Fruit fly (Drosophila melanogaster) whole organism, embryonic: Measurements from ENCODE around the gene CG42674.

Experiments used
- ATbp ChIP-seq: fragments of 200-800 bp; sonication (Bioruptor generic); optimal IDR thresholded peaks from 2 replicates; lab custom pipeline; 2017; ENCODE audit warnings: missing biosample characterization, mild to moderate bottlenecking, missing genetic modification characterization, missing genetic modification reagents
- B-H1 ChIP-seq: fragments of 200-800 bp; sonication (Bioruptor generic); IDR thresholded peaks from 3 replicates; pipeline ENCODE4 v1.3.6; 2022; ENCODE audit warnings: missing biosample characterization, missing genetic modification characterization
- Blimp-1 ChIP-seq: fragments of 200-800 bp; sonication (Bioruptor generic); optimal IDR thresholded peaks from 3 replicates; lab custom pipeline; 2018; ENCODE audit warnings: missing biosample characterization, missing genetic modification characterization, mild to moderate bottlenecking, moderate library complexity, missing genetic modification reagents
- C15 ChIP-seq: fragments of 200-800 bp; sonication (Bioruptor generic); IDR thresholded peaks from 3 replicates; pipeline ENCODE4 v1.3.6; 2022; ENCODE audit warnings: missing biosample characterization, missing genetic modification characterization
- CG10147 ChIP-seq: fragments of 200-800 bp; sonication (Bioruptor generic); optimal IDR thresholded peaks from 2 replicates; lab custom pipeline; 2019; ENCODE audit warnings: missing biosample characterization, mild to moderate bottlenecking, missing genetic modification characterization, moderate library complexity
- CG10431 ChIP-seq: fragments of 200-800 bp; sonication (Bioruptor generic); optimal IDR thresholded peaks from 3 replicates; lab custom pipeline; 2018; ENCODE audit warnings: missing biosample characterization, mild to moderate bottlenecking, missing genetic modification characterization
- CG11695 ChIP-seq: fragments of 200-800 bp; sonication (Bioruptor generic); IDR thresholded peaks from 3 replicates; pipeline ENCODE4 v1.3.6; 2022; ENCODE audit warnings: missing biosample characterization, missing genetic modification characterization
- CG12942 ChIP-seq: fragments of 200-800 bp; sonication (Bioruptor generic); optimal IDR thresholded peaks from 3 replicates; lab custom pipeline; 2016; ENCODE audit warnings: missing biosample characterization, missing genetic modification characterization
- CG14710 ChIP-seq: fragments of 200-800 bp; sonication (Bioruptor generic); optimal IDR thresholded peaks from 3 replicates; lab custom pipeline; 2019; ENCODE audit warnings: missing biosample characterization, mild to moderate bottlenecking, missing genetic modification characterization, moderate library complexity
- CG1603 ChIP-seq: fragments of 200-800 bp; sonication (Bioruptor generic); optimal IDR thresholded peaks from 2 replicates; lab custom pipeline; 2019; ENCODE audit warnings: missing biosample characterization, mild to moderate bottlenecking, missing genetic modification characterization, moderate library complexity
- CG17361 ChIP-seq: fragments of 200-800 bp; sonication (Bioruptor generic); IDR thresholded peaks from 3 replicates; pipeline ENCODE4 v1.3.6; 2022; ENCODE audit warnings: missing biosample characterization, missing genetic modification characterization
- CG2129 ChIP-seq: fragments of 200-800 bp; sonication (Bioruptor generic); IDR thresholded peaks from 2 replicates; pipeline ENCODE4 v1.3.6; 2022; ENCODE audit warnings: missing biosample characterization, missing genetic modification characterization; ENCODE audit not compliant: partially characterized antibody
- CG30431 ChIP-seq: fragments of 200-800 bp; sonication (Bioruptor generic); optimal IDR thresholded peaks from 2 replicates; lab custom pipeline; 2017; ENCODE audit warnings: missing biosample characterization, missing genetic modification characterization
- CG4820 ChIP-seq: fragments of 200-800 bp; sonication (Bioruptor generic); optimal IDR thresholded peaks from 3 replicates; lab custom pipeline; 2016; ENCODE audit warnings: missing biosample characterization, missing genetic modification characterization
- CG5180 ChIP-seq: fragments of 200-800 bp; sonication (Bioruptor generic); optimal IDR thresholded peaks from 3 replicates; lab custom pipeline; 2017; ENCODE audit warnings: missing biosample characterization, missing genetic modification characterization, mild to moderate bottlenecking, moderate library complexity, missing genetic modification reagents
- CG6254 ChIP-seq: fragments of 200-800 bp; sonication (Bioruptor generic); optimal IDR thresholded peaks from 3 replicates; lab custom pipeline; 2017; ENCODE audit warnings: mild to moderate bottlenecking, missing biosample characterization, missing genetic modification reagents, missing genetic modification characterization
- CG9437 ChIP-seq: fragments of 200-800 bp; sonication (Bioruptor generic); optimal IDR thresholded peaks from 2 replicates; lab custom pipeline; 2018; ENCODE audit warnings: missing biosample characterization, mild to moderate bottlenecking, missing genetic modification characterization
- CG9797 ChIP-seq: fragments of 200-800 bp; sonication (Bioruptor generic); optimal IDR thresholded peaks from 3 replicates; lab custom pipeline; 2018; ENCODE audit warnings: missing biosample characterization, mild to moderate bottlenecking, missing genetic modification characterization
- CG9817 ChIP-seq: fragments of 200-800 bp; sonication (Bioruptor generic); optimal IDR thresholded peaks from 2 replicates; lab custom pipeline; 2018; ENCODE audit warnings: missing biosample characterization, mild to moderate bottlenecking, missing genetic modification characterization, moderate library complexity
- CTCF ChIP-seq: fragments of 200-800 bp; sonication (Bioruptor generic); optimal IDR thresholded peaks from 2 replicates; lab custom pipeline; 2017; ENCODE audit warnings: missing biosample characterization, mild to moderate bottlenecking, missing genetic modification characterization, moderate library complexity
- Camta ChIP-seq: fragments of 200-800 bp; sonication (Bioruptor generic); optimal IDR thresholded peaks from 2 replicates; lab custom pipeline; 2016; ENCODE audit warnings: missing biosample characterization, missing genetic modification characterization
- Gsc ChIP-seq: fragments of 200-800 bp; sonication (Bioruptor generic); IDR thresholded peaks from 2 replicates; pipeline ENCODE4 v1.3.6; 2022; ENCODE audit warnings: missing biosample characterization, missing genetic modification characterization
- MTF-1 ChIP-seq: fragments of 200-800 bp; sonication (Bioruptor generic); optimal IDR thresholded peaks from 2 replicates; lab custom pipeline; 2018; ENCODE audit warnings: missing biosample characterization, mild to moderate bottlenecking, missing genetic modification characterization, borderline replicate concordance
- Pdp1 ChIP-seq, 2 experiments: fragments of 200-800 bp; sonication (Bioruptor generic); optimal IDR thresholded peaks; 3 replicates each; lab custom pipeline; 2016; ENCODE audit warnings: missing biosample characterization in 2 of 2, missing genetic modification characterization in 2 of 2, mild to moderate bottlenecking in 1 of 2, moderate library complexity in 1 of 2
- bbx ChIP-seq: fragments of 200-800 bp; sonication (Bioruptor generic); IDR thresholded peaks from 2 replicates; pipeline ENCODE4 v1.3.6; 2022; ENCODE audit warnings: missing biosample characterization, missing genetic modification characterization; ENCODE audit not compliant: partially characterized antibody
- br ChIP-seq: fragments of >200 bp; optimal IDR thresholded peaks from 2 replicates; lab custom pipeline; 2017
- chm ChIP-seq: fragments of 200-800 bp; sonication (Bioruptor generic); IDR thresholded peaks from 2 replicates; pipeline ENCODE4 v1.3.6; 2022; ENCODE audit warnings: missing biosample characterization, missing genetic modification characterization
- corto ChIP-seq: fragments of 200-800 bp; sonication (Bioruptor generic); optimal IDR thresholded peaks from 2 replicates; lab custom pipeline; 2016; ENCODE audit warnings: missing biosample characterization, mild to moderate bottlenecking, missing genetic modification characterization, moderate library complexity
- crc ChIP-seq: fragments of 200-800 bp; sonication (Bioruptor generic); optimal IDR thresholded peaks from 2 replicates; lab custom pipeline; 2016; ENCODE audit warnings: missing biosample characterization, missing genetic modification characterization
- dmrt99B ChIP-seq: fragments of 200-800 bp; sonication (Bioruptor generic); optimal IDR thresholded peaks from 2 replicates; lab custom pipeline; 2018; ENCODE audit warnings: missing biosample characterization, mild to moderate bottlenecking, missing genetic modification characterization, moderate library complexity
- emc ChIP-seq: fragments of 200-800 bp; sonication (Bioruptor generic); optimal IDR thresholded peaks from 2 replicates; lab custom pipeline; 2016; ENCODE audit warnings: missing biosample characterization, missing genetic modification characterization
- en ChIP-seq: fragments of 200-800 bp; sonication (Bioruptor generic); optimal IDR thresholded peaks from 2 replicates; lab custom pipeline; 2016; ENCODE audit warnings: missing biosample characterization, missing genetic modification characterization
- exex ChIP-seq: fragments of 200-800 bp; sonication (Bioruptor generic); optimal IDR thresholded peaks from 4 replicates; lab custom pipeline; 2018; ENCODE audit warnings: missing biosample characterization, mild to moderate bottlenecking, missing genetic modification characterization, moderate library complexity
- fd3F ChIP-seq: fragments of 200-800 bp; sonication (Bioruptor generic); optimal IDR thresholded peaks from 2 replicates; lab custom pipeline; 2018; ENCODE audit warnings: missing biosample characterization, mild to moderate bottlenecking, missing genetic modification characterization, moderate library complexity
- fru ChIP-seq: fragments of >200 bp; optimal IDR thresholded peaks from 2 replicates; lab custom pipeline; 2017
- grau ChIP-seq: fragments of 200-800 bp; optimal IDR thresholded peaks from 3 replicates; lab custom pipeline; 2019; ENCODE audit warnings: missing biosample characterization, mild to moderate bottlenecking, missing genetic modification characterization, moderate library complexity
- h ChIP-seq: fragments of >200 bp; optimal IDR thresholded peaks from 2 replicates; lab custom pipeline; 2017
- hth ChIP-seq: fragments of >200 bp; optimal IDR thresholded peaks from 2 replicates; lab custom pipeline; 2017; ENCODE audit warnings: inconsistent platforms
- inv ChIP-seq: fragments of 200-800 bp; sonication (Bioruptor generic); IDR thresholded peaks from 2 replicates; pipeline ENCODE4 v1.3.6; 2022; ENCODE audit warnings: missing biosample characterization, missing genetic modification characterization; ENCODE audit not compliant: partially characterized antibody
- ken ChIP-seq: fragments of 200-800 bp; sonication (Bioruptor generic); IDR thresholded peaks from 3 replicates; pipeline ENCODE4 v1.3.6; 2022; ENCODE audit warnings: missing biosample characterization, missing genetic modification characterization
- nerfin-2 ChIP-seq: fragments of 200-800 bp; sonication (Bioruptor generic); IDR thresholded peaks from 2 replicates; pipeline ENCODE4 v1.3.6; 2022; ENCODE audit warnings: missing biosample characterization, missing genetic modification characterization; ENCODE audit not compliant: partially characterized antibody
- otp ChIP-seq: fragments of 200-800 bp; sonication (Bioruptor generic); IDR thresholded peaks from 3 replicates; pipeline ENCODE4, ENCODE4 v1.3.6; 2022; ENCODE audit warnings: missing biosample characterization, missing genetic modification characterization
- repo ChIP-seq: fragments of 200-800 bp; sonication (Bioruptor generic); optimal IDR thresholded peaks from 2 replicates; lab custom pipeline; 2016; ENCODE audit warnings: missing biosample characterization, missing genetic modification characterization
- rib ChIP-seq: fragments of 200-800 bp; sonication (Bioruptor generic); IDR thresholded peaks from 2 replicates; pipeline ENCODE4 v1.3.6; 2022; ENCODE audit warnings: missing biosample characterization, missing genetic modification characterization
- ro ChIP-seq: fragments of 200-800 bp; sonication (Bioruptor generic); IDR thresholded peaks from 2 replicates; pipeline ENCODE4 v1.3.6; 2022; ENCODE audit warnings: missing biosample characterization, missing genetic modification characterization
- sens-2 ChIP-seq: fragments of 200-800 bp; sonication (Bioruptor generic); IDR thresholded peaks from 2 replicates; pipeline ENCODE4 v1.3.6; 2022; ENCODE audit warnings: missing biosample characterization, missing genetic modification characterization
- ssp ChIP-seq: fragments of 200-800 bp; sonication (Bioruptor generic); IDR thresholded peaks from 2 replicates; pipeline ENCODE4 v1.3.6; 2022; ENCODE audit warnings: missing biosample characterization, missing genetic modification characterization
- stc ChIP-seq: fragments of 200-800 bp; sonication (Bioruptor generic); IDR thresholded peaks from 2 replicates; pipeline ENCODE4 v1.3.6; 2022; ENCODE audit warnings: missing biosample characterization, missing genetic modification characterization
- wek ChIP-seq: fragments of 200-800 bp; sonication (Bioruptor generic); optimal IDR thresholded peaks from 3 replicates; lab custom pipeline; 2018; ENCODE audit warnings: missing biosample characterization, mild to moderate bottlenecking, missing genetic modification characterization, moderate library complexity
- wor ChIP-seq: fragments of 200-800 bp; sonication (Bioruptor generic); IDR thresholded peaks from 2 replicates; pipeline ENCODE4 v1.3.6; 2022; ENCODE audit warnings: missing biosample characterization, missing genetic modification characterization
- zen ChIP-seq: fragments of 200-800 bp; sonication (Bioruptor generic); optimal IDR thresholded peaks from 3 replicates; lab custom pipeline; 2018; ENCODE audit warnings: missing biosample characterization, mild to moderate bottlenecking, missing genetic modification characterization, moderate library complexity

CG42674 gene

DNA sequence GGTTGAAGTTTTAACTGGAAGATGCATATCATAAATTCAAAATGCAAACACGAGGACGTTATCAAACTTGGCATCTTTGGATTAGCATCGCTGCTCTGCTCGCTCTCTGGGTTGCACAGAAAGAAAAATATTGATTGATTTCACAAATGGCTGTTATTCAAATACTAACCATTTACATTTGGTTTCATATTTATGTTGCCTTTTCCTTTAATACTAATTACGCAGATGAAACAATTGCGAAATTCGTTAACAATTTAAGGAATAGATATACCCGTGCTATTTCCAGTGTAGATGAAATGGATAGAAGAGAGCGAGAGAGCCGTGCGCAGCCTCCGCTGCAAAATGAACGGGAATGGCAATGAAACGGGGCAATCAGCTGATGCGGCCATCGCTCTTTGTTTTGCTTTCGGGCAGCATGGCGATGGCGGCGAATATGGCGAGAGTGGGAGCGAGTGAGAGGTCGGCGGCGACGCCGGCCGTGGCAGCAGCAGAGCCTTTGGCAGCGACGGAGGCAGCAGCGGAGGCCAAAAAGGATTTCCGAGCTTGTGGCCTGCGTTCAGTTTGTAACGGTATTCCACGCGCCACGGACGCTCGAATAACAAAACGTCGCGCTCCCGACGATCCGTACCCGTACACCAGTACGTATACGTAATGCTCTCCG lies 49.5 kb upstream of the CG42674 start, which contains the start of gene rdgC (continued):
- TF ChIP-seq CG5180 (GFP tag; lab: Kevin White, UChicago) (peak; percentile 85), CG30431 (GFP tag; lab: Kevin White, UChicago) (peak; percentile 77), wek (GFP tag; lab: Kevin White, UChicago) (peak; percentile 89), bbx (GFP tag; lab: Robert Waterston, UW) (no peak), repo (peak; percentile 95), MTF-1 (peak; percentile 88), emc (peak; percentile 93), ATbp (GFP tag; lab: Kevin White, UChicago) (peak; percentile 95), hth (lab: Kevin White, UChicago) (no peak), ssp (GFP tag; lab: Robert Waterston, UW) (peak; percentile 83), CG4820 (GFP tag; lab: Kevin White, UChicago) (peak; percentile 95), CG9817 (tag; lab: Kevin White, UChicago) (peak; percentile 91), zen (tag; lab: Kevin White, UChicago) (peak; percentile 88), sens-2 (GFP tag; lab: Robert Waterston, UW) (peak; percentile 88), CG1603 (tag; lab: Kevin White, UChicago) (peak; percentile 98), CG11695 (GFP tag; lab: Robert Waterston, UW) (peak; percentile 96), CG12942 (GFP tag; lab: Kevin White, UChicago) (peak; percentile 93), CG9437 (GFP tag; lab: Kevin White, UChicago) (peak; percentile 85), Gsc (GFP tag; lab: Robert Waterston, UW) (peak; percentile 84), C15 (peak; percentile 95), Blimp-1 (GFP tag; lab: Kevin White, UChicago) (peak; percentile 94), otp (GFP tag; lab: Robert Waterston, UW) (peak; percentile 94), B-H1 (GFP tag; lab: Robert Waterston, UW) (peak; percentile 96), br (no peak), CG14710 (tag; lab: Kevin White, UChicago) (peak; percentile 78), fru (lab: Kevin White, UChicago) (no peak), fd3F (GFP tag; lab: Kevin White, UChicago) (peak; percentile 93), CG9797 (GFP tag; lab: Kevin White, UChicago) (peak; percentile 33), CG10431 (GFP tag; lab: Kevin White, UChicago) (no peak), chm (GFP tag; lab: Robert Waterston, UW) (peak; percentile 93), Pdp1 (GFP tag; optimal IDR thresholded peaks at IDR 0.05; lab: Kevin White, UChicago) (peak; percentile 92 to 96), CTCF (GFP tag; lab: Kevin White, UChicago) (peak; percentile 62), crc (GFP tag; lab: Kevin White, UChicago) (peak; percentile 93), Camta (GFP tag; lab: Kevin White, UChicago) (peak; percentile 95), wor (peak; percentile 89), ro (GFP tag; lab: Robert Waterston, UW) (peak; percentile 82), CG6254 (GFP tag; lab: Kevin White, UChicago) (peak; percentile 85), grau (tag; lab: Kevin White, UChicago) (peak; percentile 94), corto (peak; percentile 19), stc (GFP tag; lab: Robert Waterston, UW) (peak; percentile 97), CG2129 (GFP tag; lab: Robert Waterston, UW) (no peak), rib (peak; percentile 90), dmrt99B (tag; lab: Kevin White, UChicago) (peak; percentile 98), h (lab: Kevin White, UChicago) (no peak), exex (tag; lab: Kevin White, UChicago) (peak; percentile 86), inv (GFP tag; lab: Robert Waterston, UW) (no peak), en (GFP tag; lab: Kevin White, UChicago) (peak; percentile 92), ken (peak; percentile 94), nerfin-2 (no peak), CG17361 (GFP tag; lab: Robert Waterston, UW) (peak; percentile 96), CG10147 (GFP tag; lab: Kevin White, UChicago) (peak; percentile 96)
